Fruit fly (Drosophila melanogaster): ENCODE data around the gene aly.

aly gene

dm6 chr3L:3054851-3055250 is 28.5 kb upstream of the aly start, which contains the start of gene CG16753 (continued):
- peak; percentile 68 for TF ChIP-seq pzg (GFP tag; optimal IDR thresholded peaks at IDR 0.05)
- TF ChIP-seq zen (tag; optimal IDR thresholded peaks at IDR 0.05), result no peak
- TF ChIP-seq CG14965 (GFP tag; optimal IDR thresholded peaks at IDR 0.05; ENCODE audit: borderline replicate concordance), result no peak
- TF ChIP-seq jigr1 (GFP tag; IDR thresholded peaks at IDR 0.05), result no peak
- no peak for TF ChIP-seq CG4854 (GFP tag; optimal IDR thresholded peaks at IDR 0.05)
- TF ChIP-seq br (optimal IDR thresholded peaks at IDR 0.05), result no peak
- TF ChIP-seq hkb (optimal IDR thresholded peaks at IDR 0.05), result no peak
- TF ChIP-seq hkb (GFP tag; IDR thresholded peaks at IDR 0.05), result no peak
- no peak for TF ChIP-seq salm (tag; optimal IDR thresholded peaks at IDR 0.05)
- TF ChIP-seq schlank (tag; optimal IDR thresholded peaks at IDR 0.05), result no peak
- TF ChIP-seq HLHmδ (GFP tag; optimal IDR thresholded peaks at IDR 0.05), result no peak
- TF ChIP-seq hbn (GFP tag; IDR thresholded peaks at IDR 0.05; ENCODE audit: partially characterized antibody), result no peak
- TF ChIP-seq CG7786 (GFP tag; optimal IDR thresholded peaks at IDR 0.05), result no peak
- no peak for TF ChIP-seq lilli (GFP tag; optimal IDR thresholded peaks at IDR 0.05)
- TF ChIP-seq Mrtf (GFP tag; IDR thresholded peaks at IDR 0.05), result no peak
- TF ChIP-seq corto (GFP tag; optimal IDR thresholded peaks at IDR 0.05), result no peak
- TF ChIP-seq CG14050 (GFP tag; IDR thresholded peaks at IDR 0.05), result no peak
- no peak for TF ChIP-seq cwo (GFP tag; optimal IDR thresholded peaks at IDR 0.05)
- no peak for TF ChIP-seq Deaf1 (tag; optimal IDR thresholded peaks at IDR 0.05)
- no peak for TF ChIP-seq ro (GFP tag; IDR thresholded peaks at IDR 0.05)
- no peak for TF ChIP-seq Adf1 (GFP tag; IDR thresholded peaks at IDR 0.05)
- no peak for TF ChIP-seq ems (GFP tag; optimal IDR thresholded peaks at IDR 0.05)
- TF ChIP-seq CG7271 (tag; optimal IDR thresholded peaks at IDR 0.05), result no peak
- peak; percentile 48 for TF ChIP-seq stwl (tag; optimal IDR thresholded peaks at IDR 0.05)
- no peak for TF ChIP-seq luna (GFP tag; optimal IDR thresholded peaks at IDR 0.05)
- no peak for TF ChIP-seq Dip3 (GFP tag; optimal IDR thresholded peaks at IDR 0.05)
- no peak for TF ChIP-seq ATbp (GFP tag; optimal IDR thresholded peaks at IDR 0.05)
- no peak for TF ChIP-seq ssp (GFP tag; IDR thresholded peaks at IDR 0.05)
- no peak for TF ChIP-seq CG4707 (GFP tag; optimal IDR thresholded peaks at IDR 0.05)
- TF ChIP-seq Bteb2 (GFP tag; optimal IDR thresholded peaks at IDR 0.05), result no peak
- TF ChIP-seq CG1529 (GFP tag; optimal IDR thresholded peaks at IDR 0.05), result no peak
- TF ChIP-seq nom (GFP tag; optimal IDR thresholded peaks at IDR 0.05), result peak; percentile 10
- TF ChIP-seq row (GFP tag; IDR thresholded peaks at IDR 0.05), result no peak
- no peak for TF ChIP-seq slbo (GFP tag; IDR thresholded peaks at IDR 0.05)
- TF ChIP-seq gce (GFP tag; IDR thresholded peaks at IDR 0.05), result no peak
- TF ChIP-seq Vsx1 (GFP tag; optimal IDR thresholded peaks at IDR 0.05), result no peak
- no peak for TF ChIP-seq aop (GFP tag; IDR thresholded peaks at IDR 0.05)
- no peak for TF ChIP-seq CG8388 (GFP tag; optimal IDR thresholded peaks at IDR 0.05)
- no peak for TF ChIP-seq CkIIα-i1 (GFP tag; IDR thresholded peaks at IDR 0.05)
- TF ChIP-seq unpg (GFP tag; optimal IDR thresholded peaks at IDR 0.05), result no peak
- no peak for TF ChIP-seq fu2 (GFP tag; optimal IDR thresholded peaks at IDR 0.05)
- no peak for TF ChIP-seq Fer2 (tag; optimal IDR thresholded peaks at IDR 0.05)
- no peak for TF ChIP-seq CG10366 (GFP tag; IDR thresholded peaks at IDR 0.05)
- no peak for TF ChIP-seq B-H2 (GFP tag; optimal IDR thresholded peaks at IDR 0.05)
- no peak for TF ChIP-seq pfk (GFP tag; optimal IDR thresholded peaks at IDR 0.05)
- TF ChIP-seq ttk (GFP tag; IDR thresholded peaks at IDR 0.05), result no peak
- no peak for TF ChIP-seq CG12769 (tag; optimal IDR thresholded peaks at IDR 0.05)
- TF ChIP-seq lov (optimal IDR thresholded peaks at IDR 0.05), result no peak
- no peak for TF ChIP-seq lov (GFP tag; IDR thresholded peaks at IDR 0.05)
- peak; percentile 17 for TF ChIP-seq CG10267 (tag; optimal IDR thresholded peaks at IDR 0.05)
- no peak for TF ChIP-seq CG10147 (GFP tag; optimal IDR thresholded peaks at IDR 0.05)
- no peak for TF ChIP-seq CG15696 (tag; optimal IDR thresholded peaks at IDR 0.05)
- TF ChIP-seq zen2 (GFP tag; IDR thresholded peaks at IDR 0.05; ENCODE audit: partially characterized antibody), result peak; percentile 64; the same call in 1 of the 3 replicates

Measured in whole organism, embryonic.